Worm (Caenorhabditis elegans): Measurements from ENCODE around the gene C03F11.2.

The C03F11.2 gene

DNA sequence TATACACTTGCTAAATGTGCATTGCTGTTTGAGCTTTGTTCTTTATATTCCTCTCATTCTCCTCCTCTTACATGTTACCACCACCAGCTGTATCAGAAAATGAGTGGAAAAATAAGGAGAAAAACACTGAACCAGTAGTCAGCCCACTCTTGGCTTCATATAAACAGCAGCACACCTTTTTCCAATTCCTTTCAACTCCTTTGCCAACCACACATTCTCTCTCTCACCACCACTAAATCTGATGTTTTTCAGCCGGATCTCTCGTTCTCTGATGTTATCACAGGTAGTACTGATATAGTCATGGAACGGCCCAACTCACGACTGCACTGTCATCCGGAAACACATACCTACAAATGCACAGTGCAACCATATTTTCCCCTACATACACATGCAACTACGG is 10.6 kb downstream of the C03F11.2 start, which contains the start of gene kcnl-3:
TSS of gene kcnl-3 (plus strand) at position 301 of the 400 bp plus-strand sequence.
- no peak for TF ChIP-seq ztf-23 (GFP tag; IDR thresholded peaks at IDR 0.05)

ce11 chrX:5382778-5383177 is 14.4 kb downstream of the C03F11.2 start:
- TF ChIP-seq klf-2 (GFP tag; conservative IDR thresholded peaks at IDR 0.05) = no peak
- TF ChIP-seq tab-1 (GFP tag; IDR thresholded peaks at IDR 0.05) = no peak
- TF ChIP-seq T22C8.4 (GFP tag; IDR thresholded peaks at IDR 0.05) = no peak
- no peak for TF ChIP-seq ztf-23 (GFP tag; IDR thresholded peaks at IDR 0.05)
- no peak for TF ChIP-seq ztf-29 (GFP tag; IDR thresholded peaks at IDR 0.05)
- TF ChIP-seq cog-1 (tag; optimal IDR thresholded peaks at IDR 0.05) = no peak
- no peak for TF ChIP-seq flt-1 (GFP tag; IDR thresholded peaks at IDR 0.05)
- TF ChIP-seq med-1 (GFP tag; optimal IDR thresholded peaks at IDR 0.05; ENCODE audit: insufficient read depth) = no peak
- TF ChIP-seq ref-1 (GFP tag; conservative IDR thresholded peaks at IDR 0.05) = no peak

- TF ChIP-seq ztf-23 (GFP tag; IDR thresholded peaks at IDR 0.05) = no peak
- TF ChIP-seq tab-1 (GFP tag; IDR thresholded peaks at IDR 0.05) = no peak
- TF ChIP-seq cog-1 (tag; optimal IDR thresholded peaks at IDR 0.05) = no peak
- no peak for TF ChIP-seq med-1 (GFP tag; optimal IDR thresholded peaks at IDR 0.05; ENCODE audit: insufficient read depth)
- TF ChIP-seq klf-2 (GFP tag; conservative IDR thresholded peaks at IDR 0.05) = no peak
- TF ChIP-seq ref-1 (GFP tag; conservative IDR thresholded peaks at IDR 0.05) = no peak
- no peak for TF ChIP-seq flt-1 (GFP tag; IDR thresholded peaks at IDR 0.05)
- TF ChIP-seq ztf-29 (GFP tag; IDR thresholded peaks at IDR 0.05) = no peak
- TF ChIP-seq T22C8.4 (GFP tag; IDR thresholded peaks at IDR 0.05) = no peak
These were observed 19.9 kb downstream of the C03F11.2 start, which contains the start of gene sek-5 for ce11 chrX:5377307-5377706. Gene sek-5 (plus strand): TSS chrX:5377607.

ce11 chrX:5374742-5375141 is 22.5 kb downstream of the C03F11.2 start, which contains the start of gene sek-4:
Gene sek-4 (plus strand): TSS chrX:5375059.
- TF ChIP-seq ztf-29 (GFP tag; IDR thresholded peaks at IDR 0.05) = no peak
- no peak for TF ChIP-seq cog-1 (tag; optimal IDR thresholded peaks at IDR 0.05)
- TF ChIP-seq klf-2 (GFP tag; conservative IDR thresholded peaks at IDR 0.05) = no peak
- no peak for TF ChIP-seq med-1 (GFP tag; optimal IDR thresholded peaks at IDR 0.05; ENCODE audit: insufficient read depth)
- TF ChIP-seq tab-1 (GFP tag; IDR thresholded peaks at IDR 0.05) = no peak
- TF ChIP-seq ref-1 (GFP tag; conservative IDR thresholded peaks at IDR 0.05) = no peak
- TF ChIP-seq T22C8.4 (GFP tag; IDR thresholded peaks at IDR 0.05) = no peak
- no peak for TF ChIP-seq ztf-23 (GFP tag; IDR thresholded peaks at IDR 0.05)
- TF ChIP-seq flt-1 (GFP tag; IDR thresholded peaks at IDR 0.05) = no peak

DNA sequence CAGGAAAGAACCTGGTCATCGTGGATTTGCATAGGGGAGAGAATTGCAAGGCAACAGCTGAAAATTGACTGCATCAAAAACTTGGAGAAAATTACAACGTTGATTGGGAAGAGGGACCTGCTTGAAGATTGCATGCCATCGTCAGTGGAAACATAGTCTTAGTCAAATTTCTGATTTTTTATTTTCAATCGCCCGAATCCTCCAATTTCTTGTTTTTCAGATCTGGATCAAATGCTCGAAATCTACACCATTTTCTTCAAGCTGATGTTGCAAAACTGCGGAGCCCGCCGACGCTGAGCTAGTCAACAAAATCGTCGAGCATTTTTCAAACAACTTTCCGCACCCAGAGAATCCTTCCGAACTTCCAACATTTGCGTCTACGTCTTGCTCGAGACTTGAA is 23.6 kb downstream of the C03F11.2 start:
- TF ChIP-seq ztf-29 (GFP tag; IDR thresholded peaks at IDR 0.05) (no peak), T22C8.4 (GFP tag; IDR thresholded peaks at IDR 0.05) (no peak), flt-1 (GFP tag; IDR thresholded peaks at IDR 0.05) (no peak), ref-1 (GFP tag; conservative IDR thresholded peaks at IDR 0.05) (no peak), tab-1 (GFP tag; IDR thresholded peaks at IDR 0.05) (no peak), med-1 (GFP tag; optimal IDR thresholded peaks at IDR 0.05; ENCODE audit: insufficient read depth) (no peak)

- no peak for TF ChIP-seq tab-1 (GFP tag; IDR thresholded peaks at IDR 0.05)
- TF ChIP-seq ztf-29 (GFP tag; IDR thresholded peaks at IDR 0.05) = no peak
- TF ChIP-seq ref-1 (GFP tag; conservative IDR thresholded peaks at IDR 0.05) = no peak
- TF ChIP-seq T22C8.4 (GFP tag; IDR thresholded peaks at IDR 0.05) = no peak
- no peak for TF ChIP-seq flt-1 (GFP tag; IDR thresholded peaks at IDR 0.05)
- no peak for TF ChIP-seq klf-2 (GFP tag; conservative IDR thresholded peaks at IDR 0.05)
- TF ChIP-seq ztf-23 (GFP tag; IDR thresholded peaks at IDR 0.05) = no peak
- TF ChIP-seq med-1 (GFP tag; optimal IDR thresholded peaks at IDR 0.05; ENCODE audit: insufficient read depth) = no peak
- TF ChIP-seq cog-1 (tag; optimal IDR thresholded peaks at IDR 0.05) = no peak
These were observed 24.6 kb downstream of the C03F11.2 start, which contains the start of gene F35C8.8 for ce11 chrX:5372638-5373037. Gene F35C8.8 (minus strand): TSS chrX:5372639.

ce11 chrX:5370605-5371004 is 26.6 kb downstream of the C03F11.2 start:
- TF ChIP-seq klf-2 (GFP tag; conservative IDR thresholded peaks at IDR 0.05) (no peak), flt-1 (GFP tag; IDR thresholded peaks at IDR 0.05) (no peak)

DNA sequence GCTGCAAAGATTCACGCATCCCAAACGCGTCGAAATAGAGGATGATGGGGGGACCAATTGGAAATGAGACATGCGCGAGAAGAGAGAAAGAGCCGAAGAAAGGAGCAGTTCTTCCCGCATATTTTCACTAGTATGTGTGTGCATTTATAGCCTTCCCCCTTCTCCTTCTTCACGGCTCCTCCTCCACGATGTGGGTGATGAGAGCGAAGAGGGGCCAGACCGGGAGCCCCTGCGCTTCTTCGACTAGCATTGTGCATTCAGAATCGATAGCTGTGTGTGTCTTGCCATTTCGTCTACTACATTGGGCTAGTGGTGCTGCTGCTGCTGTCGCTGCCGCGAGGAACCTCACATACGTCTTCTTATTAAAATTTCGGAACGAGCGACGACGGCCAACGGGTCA is 29.0 kb downstream of the C03F11.2 start, which contains the start of gene jkk-1:
TSS of gene jkk-1 (plus strand) at position 249 of the 400 bp plus-strand sequence.
- TF ChIP-seq ztf-29 (GFP tag; IDR thresholded peaks at IDR 0.05) (no peak), cog-1 (tag; optimal IDR thresholded peaks at IDR 0.05) (peak; percentile 17)

ce11 chrX:5366613-5367012 is 30.6 kb downstream of the C03F11.2 start:
- TF ChIP-seq med-1 (GFP tag; optimal IDR thresholded peaks at IDR 0.05; ENCODE audit: insufficient read depth) = no peak

DNA sequence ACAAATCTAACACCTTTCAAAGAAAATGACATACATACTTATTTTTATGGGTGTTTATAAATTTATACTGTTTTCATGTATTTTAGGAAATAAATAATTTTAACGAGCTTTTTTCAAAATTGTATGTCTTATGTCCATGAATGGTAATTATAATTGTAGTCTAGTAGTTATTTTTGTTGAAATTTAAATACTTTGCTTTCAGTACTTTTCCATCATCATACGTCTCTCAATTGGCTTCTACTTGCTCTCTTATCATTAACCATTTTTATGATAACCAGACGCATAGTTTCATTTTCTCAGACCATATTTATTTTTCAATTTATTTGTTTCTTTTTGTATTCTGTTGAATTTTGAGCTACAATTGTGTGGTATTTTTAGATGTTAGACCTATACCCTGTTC is 31.8 kb downstream of the C03F11.2 start, which contains the start of gene F35C8.5:
TSS of gene F35C8.5 (plus strand) at position 377 of the 400 bp plus-strand sequence.
- no peak for TF ChIP-seq tab-1 (GFP tag; IDR thresholded peaks at IDR 0.05)
- no peak for TF ChIP-seq cog-1 (tag; optimal IDR thresholded peaks at IDR 0.05)
- TF ChIP-seq flt-1 (GFP tag; IDR thresholded peaks at IDR 0.05) = no peak
- no peak for TF ChIP-seq ztf-23 (GFP tag; IDR thresholded peaks at IDR 0.05)
- no peak for TF ChIP-seq ref-1 (GFP tag; conservative IDR thresholded peaks at IDR 0.05)
- TF ChIP-seq T22C8.4 (GFP tag; IDR thresholded peaks at IDR 0.05) = no peak
- no peak for TF ChIP-seq ztf-29 (GFP tag; IDR thresholded peaks at IDR 0.05)
- TF ChIP-seq klf-2 (GFP tag; conservative IDR thresholded peaks at IDR 0.05) = no peak
- no peak for TF ChIP-seq med-1 (GFP tag; optimal IDR thresholded peaks at IDR 0.05; ENCODE audit: insufficient read depth)

DNA sequence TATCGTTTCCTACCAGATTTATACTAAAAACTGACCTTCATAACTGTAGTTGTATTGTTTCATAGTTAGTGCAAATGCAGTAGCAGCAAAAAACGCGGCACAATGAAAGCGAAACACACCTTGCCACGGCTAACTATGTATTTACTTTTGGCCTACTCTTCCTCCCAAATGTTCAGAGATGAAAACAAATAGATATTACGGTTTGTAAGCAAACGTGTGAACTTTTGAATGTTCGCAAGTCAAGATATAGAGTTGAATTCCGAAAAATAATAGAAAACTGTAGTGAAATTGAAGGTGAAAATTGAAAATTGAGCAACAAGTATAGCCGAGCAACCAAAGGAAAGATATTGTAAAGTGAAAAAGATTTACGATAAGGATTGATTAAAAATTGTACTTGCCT is 33.0 kb downstream of the C03F11.2 start, which contains the start of gene chtl-1:
TSS of gene chtl-1 (minus strand) at position 101 of the 400 bp plus-strand sequence.
- no peak for TF ChIP-seq med-1 (GFP tag; optimal IDR thresholded peaks at IDR 0.05; ENCODE audit: insufficient read depth)
- no peak for TF ChIP-seq tab-1 (GFP tag; IDR thresholded peaks at IDR 0.05)
- no peak for TF ChIP-seq flt-1 (GFP tag; IDR thresholded peaks at IDR 0.05)
- no peak for TF ChIP-seq T22C8.4 (GFP tag; IDR thresholded peaks at IDR 0.05)
- no peak for TF ChIP-seq klf-2 (GFP tag; conservative IDR thresholded peaks at IDR 0.05)
- no peak for TF ChIP-seq cog-1 (tag; optimal IDR thresholded peaks at IDR 0.05)
- TF ChIP-seq ztf-29 (GFP tag; IDR thresholded peaks at IDR 0.05) = no peak
- no peak for TF ChIP-seq ref-1 (GFP tag; conservative IDR thresholded peaks at IDR 0.05)
